Worm (Caenorhabditis elegans): ENCODE measurements around the gene ser-1.

DNA sequence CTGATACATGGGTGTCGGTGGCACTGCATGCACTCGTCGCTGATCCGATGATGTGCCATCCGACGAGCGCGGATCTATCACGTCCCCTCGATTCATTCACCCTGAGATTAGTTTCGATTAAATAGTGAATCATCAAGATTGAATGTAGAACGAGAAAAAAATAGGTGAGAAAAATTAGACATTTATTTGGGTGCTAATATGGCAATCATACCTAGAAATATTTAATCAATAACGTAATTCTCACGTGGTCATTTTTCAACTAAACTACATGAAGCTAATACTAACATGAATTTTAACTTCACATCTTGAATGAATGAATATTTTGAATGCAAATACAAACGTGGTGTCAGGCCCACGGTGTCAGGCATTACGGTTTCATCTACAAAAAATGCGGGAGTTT lies 29.9 kb downstream of the ser-1 start, which contains the start of gene F59C12.3:
- no peak for TF ChIP-seq scrt-1 (GFP tag; IDR thresholded peaks at IDR 0.05)
- no peak for TF ChIP-seq ceh-13 (GFP tag; optimal IDR thresholded peaks at IDR 0.05)
- TF ChIP-seq pes-1 (GFP tag; IDR thresholded peaks at IDR 0.05): no peak
- TF ChIP-seq hmbx-1 (tag; optimal IDR thresholded peaks at IDR 0.05): no peak
- TF ChIP-seq B0310.2 (tag; optimal IDR thresholded peaks at IDR 0.05): no peak
- TF ChIP-seq flt-1 (GFP tag; IDR thresholded peaks at IDR 0.05): no peak
- TF ChIP-seq ets-7 (tag; optimal IDR thresholded peaks at IDR 0.05): no peak
- TF ChIP-seq hnd-1 (tag; optimal IDR thresholded peaks at IDR 0.05): no peak
- no peak for TF ChIP-seq ama-1 (optimal IDR thresholded peaks at IDR 0.05)
- no peak for TF ChIP-seq hmg-4 (GFP tag; optimal IDR thresholded peaks at IDR 0.05)
- no peak for TF ChIP-seq F13C5.2 (tag; optimal IDR thresholded peaks at IDR 0.05)
